Fruit fly (Drosophila melanogaster) whole organism, prepupa: Measurements from ENCODE around the gene CG10587.

ENCODE experiments used
- CG6276 ChIP-seq: fragments of 200-800 bp; sonication (Bioruptor generic); optimal IDR thresholded peaks from 2 replicates; lab custom pipeline; 2017; ENCODE audit warnings: missing biosample characterization, mild to moderate bottlenecking, missing genetic modification characterization
- CG8319 ChIP-seq: fragments of 200-800 bp; sonication (Bioruptor generic); optimal IDR thresholded peaks from 3 replicates; lab custom pipeline; 2016; ENCODE audit warnings: missing biosample characterization, missing genetic modification characterization
- CG9139 ChIP-seq: fragments of 200-800 bp; sonication (Bioruptor generic); optimal IDR thresholded peaks from 3 replicates; lab custom pipeline; 2017; ENCODE audit warnings: missing biosample characterization, mild to moderate bottlenecking, missing genetic modification characterization

dm6 chr3L:20984414-20985208 is 22.3 kb upstream of the CG10587 start:
- no peak for TF ChIP-seq CG8319 (GFP tag; lab: Kevin White, UChicago)
- no peak for TF ChIP-seq CG9139
- TF ChIP-seq CG6276 = no peak
